Fruit fly (Drosophila melanogaster) whole organism, embryonic: Measurements from ENCODE around the gene CG45486.

Experiments
- CG11398 ChIP-seq: fragments of 200-800 bp; sonication (Bioruptor generic); optimal IDR thresholded peaks from 2 replicates; lab custom pipeline; 2016; ENCODE audit warnings: missing biosample characterization, missing genetic modification characterization
- CG11560 ChIP-seq: fragments of 200-800 bp; sonication (Bioruptor generic); IDR thresholded peaks from 3 replicates; pipeline ENCODE4 v1.3.6; 2022; ENCODE audit warnings: missing biosample characterization, missing genetic modification characterization
- CG12104 ChIP-seq: fragments of 200-800 bp; sonication (Bioruptor generic); optimal IDR thresholded peaks from 3 replicates; lab custom pipeline; 2016; ENCODE audit warnings: missing biosample characterization, missing genetic modification characterization
- CG12659 ChIP-seq: fragments of 200-800 bp; sonication (Bioruptor generic); optimal IDR thresholded peaks from 3 replicates; lab custom pipeline; 2017; ENCODE audit warnings: mild to moderate bottlenecking, missing biosample characterization, missing genetic modification reagents, missing genetic modification characterization
- CG12942 ChIP-seq: fragments of 200-800 bp; sonication (Bioruptor generic); optimal IDR thresholded peaks from 3 replicates; lab custom pipeline; 2016; ENCODE audit warnings: missing biosample characterization, missing genetic modification characterization
- CG13287 ChIP-seq: fragments of 200-800 bp; sonication (Bioruptor generic); IDR thresholded peaks from 2 replicates; pipeline ENCODE4 v1.3.6; 2022; ENCODE audit warnings: missing biosample characterization, missing genetic modification characterization; ENCODE audit not compliant: partially characterized antibody
- CG14860 ChIP-seq: fragments of 200-800 bp; sonication (Bioruptor generic); IDR thresholded peaks from 3 replicates; pipeline ENCODE4 v1.3.6; 2022; ENCODE audit warnings: missing biosample characterization, missing genetic modification characterization; ENCODE audit not compliant: partially characterized antibody
- CG15479 ChIP-seq: fragments of 200-800 bp; sonication (Bioruptor generic); optimal IDR thresholded peaks from 3 replicates; lab custom pipeline; 2019; ENCODE audit warnings: missing biosample characterization, mild to moderate bottlenecking, missing genetic modification characterization, moderate library complexity
- CG1603 ChIP-seq: fragments of 200-800 bp; sonication (Bioruptor generic); optimal IDR thresholded peaks from 2 replicates; lab custom pipeline; 2019; ENCODE audit warnings: missing biosample characterization, mild to moderate bottlenecking, missing genetic modification characterization, moderate library complexity
- CG17612 ChIP-seq: fragments of 200-800 bp; sonication (Bioruptor generic); IDR thresholded peaks from 2 replicates; pipeline ENCODE4 v1.3.6; 2022; ENCODE audit warnings: missing biosample characterization, missing genetic modification characterization
- CG17829 ChIP-seq: fragments of 200-800 bp; optimal IDR thresholded peaks from 2 replicates; lab custom pipeline; 2019; ENCODE audit warnings: missing biosample characterization, mild to moderate bottlenecking, missing genetic modification characterization, moderate library complexity
- CG2120 ChIP-seq: fragments of 200-800 bp; sonication (Bioruptor generic); optimal IDR thresholded peaks from 3 replicates; lab custom pipeline; 2016; ENCODE audit warnings: missing biosample characterization, missing genetic modification characterization
- CG31441 ChIP-seq: fragments of 200-800 bp; sonication (Bioruptor generic); IDR thresholded peaks from 2 replicates; pipeline ENCODE4 v1.3.6; 2022; ENCODE audit warnings: missing biosample characterization, missing genetic modification characterization
- CG33557 ChIP-seq: fragments of 200-800 bp; sonication (Bioruptor generic); optimal IDR thresholded peaks from 2 replicates; lab custom pipeline; 2019; ENCODE audit warnings: missing biosample characterization, mild to moderate bottlenecking, missing genetic modification characterization, moderate library complexity
- CG34422 ChIP-seq: fragments of 200-800 bp; sonication (Bioruptor generic); IDR thresholded peaks from 3 replicates; pipeline ENCODE4 v1.3.6; 2022; ENCODE audit warnings: missing biosample characterization, missing genetic modification characterization
- CG7357 ChIP-seq: fragments of 200-800 bp; sonication (Bioruptor generic); IDR thresholded peaks from 3 replicates; pipeline ENCODE4 v1.3.6; 2022; ENCODE audit warnings: missing biosample characterization, missing genetic modification characterization
- CG8478 ChIP-seq: fragments of >200 bp; optimal IDR thresholded peaks from 2 replicates; lab custom pipeline; 2018
- D ChIP-seq, 2 experiments: fragments of 200-800 bp in 1 of 2; fragments of >200 bp in 1 of 2; sonication (Bioruptor generic) in 1 of 2; optimal IDR thresholded peaks; 2 replicates in 1 of 2; 3 replicates in 1 of 2; lab custom pipeline; 2017; ENCODE audit warnings: mild to moderate bottlenecking in 1 of 2, missing biosample characterization in 1 of 2, missing genetic modification characterization in 1 of 2, missing genetic modification reagents in 1 of 2
- Fer1 ChIP-seq: fragments of 200-800 bp; sonication (Bioruptor generic); optimal IDR thresholded peaks from 2 replicates; lab custom pipeline; 2017; ENCODE audit warnings: missing biosample characterization, mild to moderate bottlenecking, missing genetic modification characterization
- MBD-R2 ChIP-seq: fragments of 200-800 bp; sonication (Bioruptor generic); IDR thresholded peaks from 2 replicates; pipeline ENCODE4 v1.3.6; 2022; ENCODE audit warnings: missing biosample characterization, missing genetic modification characterization
- Max ChIP-seq: fragments of 200-800 bp; sonication (Bioruptor generic); optimal IDR thresholded peaks from 2 replicates; lab custom pipeline; 2016; ENCODE audit warnings: missing biosample characterization, mild to moderate bottlenecking, missing genetic modification characterization
- Myb ChIP-seq: fragments of 200-800 bp; sonication (Bioruptor generic); optimal IDR thresholded peaks from 2 replicates; lab custom pipeline; 2016; ENCODE audit warnings: missing biosample characterization, missing genetic modification characterization
- Neu2 ChIP-seq: fragments of 200-800 bp; sonication (Bioruptor generic); optimal IDR thresholded peaks from 3 replicates; lab custom pipeline; 2016; ENCODE audit warnings: missing biosample characterization, missing genetic modification characterization, borderline replicate concordance
- NfI ChIP-seq: fragments of 200-800 bp; sonication (Bioruptor generic); optimal IDR thresholded peaks from 3 replicates; lab custom pipeline; 2018; ENCODE audit warnings: missing biosample characterization, mild to moderate bottlenecking, missing genetic modification characterization, moderate library complexity
- Ptx1 ChIP-seq: fragments of 200-800 bp; sonication (Bioruptor generic); IDR thresholded peaks from 2 replicates; pipeline ENCODE4 v1.3.6; 2022; ENCODE audit warnings: missing biosample characterization, missing genetic modification characterization
- Scr ChIP-seq: fragments of 200-800 bp; sonication (Bioruptor generic); IDR thresholded peaks from 2 replicates; pipeline ENCODE4 v1.3.6; 2022; ENCODE audit warnings: missing biosample characterization, missing genetic modification characterization; ENCODE audit not compliant: partially characterized antibody
- ac ChIP-seq: fragments of 200-800 bp; sonication (Bioruptor generic); optimal IDR thresholded peaks from 3 replicates; lab custom pipeline; 2017; ENCODE audit warnings: missing biosample characterization, mild to moderate bottlenecking, missing genetic modification characterization
- ara ChIP-seq: fragments of 200-800 bp; sonication (Bioruptor generic); IDR thresholded peaks from 2 replicates; pipeline ENCODE4 v1.3.6; 2022; ENCODE audit warnings: missing biosample characterization, missing genetic modification characterization
- ash1 ChIP-seq: fragments of 200-800 bp; sonication (Bioruptor generic); optimal IDR thresholded peaks from 2 replicates; lab custom pipeline; 2018; ENCODE audit warnings: missing biosample characterization, mild to moderate bottlenecking, missing genetic modification characterization
- crc ChIP-seq: fragments of 200-800 bp; sonication (Bioruptor generic); optimal IDR thresholded peaks from 2 replicates; lab custom pipeline; 2016; ENCODE audit warnings: missing biosample characterization, missing genetic modification characterization
- disco-r ChIP-seq: fragments of 200-800 bp; sonication (Bioruptor generic); optimal IDR thresholded peaks from 2 replicates; lab custom pipeline; 2016; ENCODE audit warnings: missing biosample characterization, missing genetic modification characterization
- dm ChIP-seq: fragments of 200-800 bp; sonication (Bioruptor generic); optimal IDR thresholded peaks from 3 replicates; lab custom pipeline; 2016; ENCODE audit warnings: missing biosample characterization, missing genetic modification characterization
- dmrt99B ChIP-seq: fragments of 200-800 bp; sonication (Bioruptor generic); optimal IDR thresholded peaks from 2 replicates; lab custom pipeline; 2018; ENCODE audit warnings: missing biosample characterization, mild to moderate bottlenecking, missing genetic modification characterization, moderate library complexity
- emc ChIP-seq: fragments of 200-800 bp; sonication (Bioruptor generic); optimal IDR thresholded peaks from 2 replicates; lab custom pipeline; 2016; ENCODE audit warnings: missing biosample characterization, missing genetic modification characterization
- fd3F ChIP-seq: fragments of 200-800 bp; sonication (Bioruptor generic); optimal IDR thresholded peaks from 2 replicates; lab custom pipeline; 2018; ENCODE audit warnings: missing biosample characterization, mild to moderate bottlenecking, missing genetic modification characterization, moderate library complexity
- gcm2 ChIP-seq: fragments of 200-800 bp; sonication (Bioruptor generic); optimal IDR thresholded peaks from 2 replicates; lab custom pipeline; 2016; ENCODE audit warnings: missing biosample characterization, missing genetic modification characterization
- gem ChIP-seq: fragments of 200-800 bp; sonication (Bioruptor generic); optimal IDR thresholded peaks from 2 replicates; lab custom pipeline; 2019; ENCODE audit warnings: missing biosample characterization, mild to moderate bottlenecking, missing genetic modification characterization, moderate library complexity
- her ChIP-seq: fragments of 200-800 bp; sonication (Bioruptor generic); optimal IDR thresholded peaks from 2 replicates; lab custom pipeline; 2016; ENCODE audit warnings: missing biosample characterization, missing genetic modification characterization
- odd ChIP-seq: fragments of 200-800 bp; sonication (Bioruptor generic); optimal IDR thresholded peaks from 2 replicates; lab custom pipeline; 2017; ENCODE audit warnings: missing biosample characterization, mild to moderate bottlenecking, missing genetic modification characterization
- rib ChIP-seq: fragments of 200-800 bp; sonication (Bioruptor generic); IDR thresholded peaks from 2 replicates; pipeline ENCODE4 v1.3.6; 2022; ENCODE audit warnings: missing biosample characterization, missing genetic modification characterization
- run ChIP-seq: fragments of 200-800 bp; sonication (Bioruptor generic); optimal IDR thresholded peaks from 3 replicates; lab custom pipeline; 2018; ENCODE audit warnings: missing biosample characterization, mild to moderate bottlenecking, missing genetic modification characterization
- shn ChIP-seq: fragments of 200-800 bp; sonication (Bioruptor generic); optimal IDR thresholded peaks from 3 replicates; lab custom pipeline; 2016; ENCODE audit warnings: missing biosample characterization, missing genetic modification characterization
- slou ChIP-seq: fragments of 200-800 bp; sonication (Bioruptor generic); optimal IDR thresholded peaks from 3 replicates; lab custom pipeline; 2016; ENCODE audit warnings: missing biosample characterization, missing genetic modification characterization
- slp2 ChIP-seq: fragments of 200-800 bp; sonication (Bioruptor generic); optimal IDR thresholded peaks from 2 replicates; lab custom pipeline; 2016; ENCODE audit warnings: missing biosample characterization, missing genetic modification characterization
- tll ChIP-seq, 2 experiments: fragments of 200-800 bp in 1 of 2; fragments of >200 bp in 1 of 2; sonication (Bioruptor generic) in 1 of 2; optimal IDR thresholded peaks; 2 replicates each; lab custom pipeline; 2017 to 2019; ENCODE audit warnings: missing biosample characterization in 2 of 2, missing genetic modification characterization in 2 of 2, mild to moderate bottlenecking in 1 of 2, moderate library complexity in 1 of 2
- ttk ChIP-seq: fragments of 200-800 bp; sonication (Bioruptor generic); IDR thresholded peaks from 2 replicates; pipeline ENCODE4 v2.1.2; 2022; ENCODE audit warnings: missing biosample characterization, missing genetic modification characterization
- unc-4 ChIP-seq: fragments of 200-800 bp; sonication (Bioruptor generic); IDR thresholded peaks from 2 replicates; pipeline ENCODE4 v1.3.6; 2022; ENCODE audit warnings: missing biosample characterization, missing genetic modification characterization; ENCODE audit not compliant: partially characterized antibody
- wdn ChIP-seq: fragments of 200-800 bp; sonication (Bioruptor generic); IDR thresholded peaks from 2 replicates; pipeline ENCODE4 v1.3.6; 2022; ENCODE audit warnings: missing biosample characterization, missing genetic modification characterization
- wek ChIP-seq: fragments of 200-800 bp; sonication (Bioruptor generic); optimal IDR thresholded peaks from 3 replicates; lab custom pipeline; 2018; ENCODE audit warnings: missing biosample characterization, mild to moderate bottlenecking, missing genetic modification characterization, moderate library complexity

Gene CG45486

DNA sequence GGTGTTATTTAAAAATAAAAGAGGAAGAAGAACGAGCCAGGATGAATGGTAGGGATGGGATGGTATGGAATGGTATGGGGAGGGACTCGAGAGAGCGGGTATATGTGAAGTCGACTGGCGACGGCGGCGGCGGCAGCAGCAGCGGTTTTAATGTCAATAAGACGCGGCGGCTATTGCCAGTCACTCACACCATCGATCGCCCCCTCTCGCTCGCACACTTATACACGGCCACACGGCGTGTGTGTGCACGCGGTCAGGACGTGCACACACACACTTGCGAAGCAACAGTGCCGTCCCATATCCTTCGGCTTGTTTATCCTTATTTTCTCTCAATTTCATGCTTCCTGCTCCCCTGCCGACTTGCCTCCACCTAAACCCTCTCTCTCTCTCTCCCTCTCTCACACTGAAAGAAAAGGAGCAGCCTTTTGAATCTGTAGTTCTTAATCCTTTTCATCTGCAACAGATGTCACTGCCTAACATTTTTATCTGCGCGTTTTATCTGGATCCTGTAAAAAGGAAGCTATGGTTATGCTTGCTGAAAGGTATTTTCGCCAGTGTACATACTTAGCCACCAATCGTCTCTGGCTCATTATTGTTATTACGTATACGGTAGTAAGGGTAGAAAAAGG lies 20.7 kb downstream of the CG45486 start (continued):
- TF ChIP-seq tll (GFP tag; optimal IDR thresholded peaks at IDR 0.05; lab: Kevin White, UChicago): peak in 1 of 2 experiments; percentile 57
- peak; percentile 81 for TF ChIP-seq slp2 (GFP tag; lab: Kevin White, UChicago)
- TF ChIP-seq ash1: peak; percentile 41
- no peak for TF ChIP-seq CG14860 (GFP tag; lab: Robert Waterston, UW)
- TF ChIP-seq rib (GFP tag; lab: Robert Waterston, UW): peak; percentile 79
- peak; percentile 91 for TF ChIP-seq gem (tag; lab: Kevin White, UChicago)
- peak; percentile 81 for TF ChIP-seq ara (GFP tag; lab: Robert Waterston, UW)
- peak; percentile 74 for TF ChIP-seq odd (GFP tag; lab: Kevin White, UChicago)
- TF ChIP-seq gcm2 (GFP tag; lab: Kevin White, UChicago): peak; percentile 63
- no peak for TF ChIP-seq CG8478 (lab: Kevin White, UChicago)
- TF ChIP-seq slou (GFP tag; lab: Kevin White, UChicago): peak; percentile 66
- peak; percentile 51; the same call in 1 of the 2 replicates for TF ChIP-seq MBD-R2 (GFP tag; lab: Robert Waterston, UW)
- TF ChIP-seq CG31441 (GFP tag; lab: Robert Waterston, UW): peak; percentile 84
- TF ChIP-seq CG15479 (GFP tag; lab: Kevin White, UChicago): peak; percentile 42
- TF ChIP-seq CG11398: peak; percentile 83
- peak; percentile 80 for TF ChIP-seq ttk (GFP tag; lab: Robert Waterston, UW)
- TF ChIP-seq CG11560 (tag; lab: Robert Waterston, UW): peak; percentile 62; the same call in 2 of the 3 replicates
- peak; percentile 93 for TF ChIP-seq CG2120 (GFP tag; lab: Kevin White, UChicago)
- TF ChIP-seq CG17612 (GFP tag; lab: Robert Waterston, UW): peak; percentile 46; the same call in 1 of the 2 replicates
- peak; percentile 83 for TF ChIP-seq Fer1 (GFP tag; lab: Kevin White, UChicago)
- peak; percentile 67 for TF ChIP-seq CG33557 (GFP tag; lab: Kevin White, UChicago)
- TF ChIP-seq fd3F (GFP tag; lab: Kevin White, UChicago): peak; percentile 73
- peak; percentile 68 for TF ChIP-seq disco-r (GFP tag; lab: Kevin White, UChicago)
- TF ChIP-seq NfI (GFP tag; lab: Kevin White, UChicago): peak; percentile 90
- TF ChIP-seq dmrt99B: peak; percentile 87
- TF ChIP-seq emc (GFP tag; lab: Kevin White, UChicago): peak; percentile 75
- TF ChIP-seq CG12942 (GFP tag; lab: Kevin White, UChicago): peak; percentile 80
- TF ChIP-seq CG12659 (GFP tag; lab: Kevin White, UChicago): peak; percentile 72
- no peak for TF ChIP-seq Scr (GFP tag; lab: Robert Waterston, UW)
- no peak for TF ChIP-seq CG13287 (GFP tag; lab: Robert Waterston, UW)
- peak; percentile 45 for TF ChIP-seq Max (GFP tag; lab: Kevin White, UChicago)
- TF ChIP-seq wek: peak; percentile 73
- TF ChIP-seq Myb: peak; percentile 72
- TF ChIP-seq her (GFP tag; lab: Kevin White, UChicago): peak; percentile 86
- peak; percentile 22 for TF ChIP-seq run
- peak; percentile 85 for TF ChIP-seq CG17829 (tag; lab: Kevin White, UChicago)
- TF ChIP-seq D (optimal IDR thresholded peaks at IDR 0.05; lab: Kevin White, UChicago): no peak
- TF ChIP-seq D (GFP tag; optimal IDR thresholded peaks at IDR 0.05; lab: Kevin White, UChicago): peak; percentile 78
- TF ChIP-seq CG1603 (tag; lab: Kevin White, UChicago): peak; percentile 91
- TF ChIP-seq unc-4 (GFP tag; lab: Robert Waterston, UW): no peak
- peak; percentile 76 for TF ChIP-seq ac (GFP tag; lab: Kevin White, UChicago)
- peak; percentile 89 for TF ChIP-seq CG34422 (GFP tag; lab: Robert Waterston, UW)
- TF ChIP-seq dm (GFP tag; lab: Kevin White, UChicago): peak; percentile 77
- peak; percentile 57; the same call in 1 of the 3 replicates for TF ChIP-seq CG7357 (GFP tag; lab: Robert Waterston, UW)
- peak; percentile 78 for TF ChIP-seq Neu2 (GFP tag; lab: Kevin White, UChicago)
- peak; percentile 59 for TF ChIP-seq CG12104 (GFP tag; lab: Kevin White, UChicago)
- peak; percentile 81 for TF ChIP-seq Ptx1
- TF ChIP-seq shn (GFP tag; lab: Kevin White, UChicago): peak; percentile 86
- TF ChIP-seq wdn (GFP tag; lab: Robert Waterston, UW): peak; percentile 75
- peak; percentile 73 for TF ChIP-seq crc (GFP tag; lab: Kevin White, UChicago)
